Fruit fly (Drosophila melanogaster) whole organism, embryonic: ENCODE measurements around the gene rt.
A peak's percentile ranks its signal among the peaks of the same experiment; 100 is the strongest.

Experiments
- Ada2b ChIP-seq: fragments of 200-800 bp; sonication (Bioruptor generic); IDR thresholded peaks from 2 replicates; pipeline ENCODE4 v1.3.6; 2022; ENCODE audit warnings: missing biosample characterization, missing genetic modification characterization
- Atf3 ChIP-seq: fragments of 200-800 bp; sonication (Bioruptor generic); optimal IDR thresholded peaks from 3 replicates; lab custom pipeline; 2016; ENCODE audit warnings: missing biosample characterization, missing genetic modification characterization
- CG1024 ChIP-seq: fragments of 200-800 bp; sonication (Bioruptor generic); IDR thresholded peaks from 2 replicates; pipeline ENCODE4 v1.3.6; 2022; ENCODE audit warnings: missing biosample characterization, missing genetic modification characterization
- CG12391 ChIP-seq: fragments of 200-800 bp; sonication (Bioruptor generic); optimal IDR thresholded peaks from 3 replicates; lab custom pipeline; 2018; ENCODE audit warnings: missing biosample characterization, mild to moderate bottlenecking, missing genetic modification characterization, moderate library complexity
- CG12659 ChIP-seq: fragments of 200-800 bp; sonication (Bioruptor generic); optimal IDR thresholded peaks from 3 replicates; lab custom pipeline; 2017; ENCODE audit warnings: mild to moderate bottlenecking, missing biosample characterization, missing genetic modification reagents, missing genetic modification characterization
- CG14014 ChIP-seq: fragments of 200-800 bp; sonication (Bioruptor generic); IDR thresholded peaks from 2 replicates; pipeline ENCODE4 v1.3.6; 2022; ENCODE audit warnings: missing biosample characterization, missing genetic modification characterization
- CG17359 ChIP-seq: fragments of 200-800 bp; sonication (Bioruptor generic); optimal IDR thresholded peaks from 3 replicates; lab custom pipeline; 2018; ENCODE audit warnings: missing biosample characterization, mild to moderate bottlenecking, missing genetic modification characterization, moderate library complexity
- CG18599 ChIP-seq: fragments of 200-800 bp; sonication (Bioruptor generic); optimal IDR thresholded peaks from 3 replicates; lab custom pipeline; 2017; ENCODE audit warnings: missing biosample characterization, missing genetic modification characterization, mild to moderate bottlenecking, moderate library complexity, missing genetic modification reagents
- CG2116 ChIP-seq: fragments of 200-800 bp; sonication (Bioruptor generic); optimal IDR thresholded peaks from 3 replicates; lab custom pipeline; 2018; ENCODE audit warnings: missing biosample characterization, mild to moderate bottlenecking, missing genetic modification characterization
- CG32772 ChIP-seq: fragments of 200-800 bp; sonication (Bioruptor generic); IDR thresholded peaks from 2 replicates; pipeline ENCODE4 v1.3.6; 2022; ENCODE audit warnings: missing biosample characterization, missing genetic modification characterization
- CG34376 ChIP-seq: fragments of 200-800 bp; sonication (Bioruptor generic); optimal IDR thresholded peaks from 2 replicates; lab custom pipeline; 2018; ENCODE audit warnings: missing biosample characterization, mild to moderate bottlenecking, missing genetic modification characterization
- CG6175 ChIP-seq: fragments of 200-800 bp; sonication (Bioruptor generic); IDR thresholded peaks from 3 replicates; pipeline ENCODE4 v1.3.6; 2022; ENCODE audit warnings: missing biosample characterization, missing genetic modification characterization
- CG6689 ChIP-seq: fragments of 200-800 bp; sonication (Bioruptor generic); IDR thresholded peaks from 2 replicates; pipeline ENCODE4 v1.3.6; 2022; ENCODE audit warnings: missing biosample characterization, missing genetic modification characterization
- CG8388 ChIP-seq: fragments of 200-800 bp; sonication (Bioruptor generic); optimal IDR thresholded peaks from 2 replicates; lab custom pipeline; 2019; ENCODE audit warnings: missing biosample characterization, mild to moderate bottlenecking, missing genetic modification characterization, moderate library complexity
- CG9876 ChIP-seq: fragments of 200-800 bp; sonication (Bioruptor generic); optimal IDR thresholded peaks from 2 replicates; lab custom pipeline; 2016; ENCODE audit warnings: missing biosample characterization, missing genetic modification characterization
- CoRest ChIP-seq: fragments of 200-800 bp; sonication (Bioruptor generic); optimal IDR thresholded peaks from 3 replicates; lab custom pipeline; 2018; ENCODE audit warnings: missing biosample characterization, mild to moderate bottlenecking, missing genetic modification characterization, moderate library complexity
- E2f1 ChIP-seq: fragments of 200-800 bp; sonication (Bioruptor generic); IDR thresholded peaks from 2 replicates; pipeline ENCODE4 v1.3.6; 2022; ENCODE audit warnings: missing biosample characterization, missing genetic modification characterization
- Fer3 ChIP-seq: fragments of 200-800 bp; sonication (Bioruptor generic); optimal IDR thresholded peaks from 2 replicates; lab custom pipeline; 2018; ENCODE audit warnings: missing biosample characterization, mild to moderate bottlenecking, missing genetic modification characterization, moderate library complexity
- HmgD ChIP-seq: fragments of 200-800 bp; sonication (Bioruptor generic); optimal IDR thresholded peaks from 3 replicates; lab custom pipeline; 2016; ENCODE audit warnings: missing biosample characterization, missing genetic modification characterization
- Hr39 ChIP-seq: fragments of >200 bp; optimal IDR thresholded peaks from 2 replicates; lab custom pipeline; 2017
- Kr ChIP-seq: fragments of 200-800 bp; sonication (Bioruptor generic); optimal IDR thresholded peaks from 2 replicates; lab custom pipeline; 2017; ENCODE audit warnings: missing biosample characterization, mild to moderate bottlenecking, missing genetic modification characterization
- PHDP ChIP-seq: fragments of 200-800 bp; sonication (Bioruptor generic); optimal IDR thresholded peaks from 3 replicates; lab custom pipeline; 2018; ENCODE audit warnings: missing biosample characterization, mild to moderate bottlenecking, missing genetic modification characterization, moderate library complexity
- Poxn ChIP-seq: fragments of 200-800 bp; sonication (Bioruptor generic); IDR thresholded peaks from 2 replicates; pipeline ENCODE4 v1.3.6; 2022; ENCODE audit warnings: missing biosample characterization, missing genetic modification characterization
- Vsx1 ChIP-seq: fragments of 200-800 bp; sonication (Bioruptor generic); optimal IDR thresholded peaks from 2 replicates; lab custom pipeline; 2017; ENCODE audit warnings: missing biosample characterization, mild to moderate bottlenecking, missing genetic modification characterization, missing genetic modification reagents
- Xrp1 ChIP-seq: fragments of 200-800 bp; sonication (Bioruptor generic); IDR thresholded peaks from 2 replicates; pipeline ENCODE4 v1.3.6; 2022; ENCODE audit warnings: missing biosample characterization, missing genetic modification characterization
- YL-1 ChIP-seq: fragments of 200-800 bp; sonication (Bioruptor generic); optimal IDR thresholded peaks from 3 replicates; lab custom pipeline; 2017; ENCODE audit warnings: missing biosample characterization, mild to moderate bottlenecking, missing genetic modification characterization
- aop ChIP-seq: fragments of 200-800 bp; sonication (Bioruptor generic); IDR thresholded peaks from 2 replicates; pipeline ENCODE4 v1.3.6; 2022; ENCODE audit warnings: missing biosample characterization, missing genetic modification characterization
- ato ChIP-seq: fragments of 200-800 bp; sonication (Bioruptor generic); IDR thresholded peaks from 2 replicates; pipeline ENCODE4 v1.3.6; 2022; ENCODE audit warnings: missing biosample characterization, missing genetic modification characterization; ENCODE audit not compliant: partially characterized antibody
- bbx ChIP-seq: fragments of 200-800 bp; sonication (Bioruptor generic); IDR thresholded peaks from 2 replicates; pipeline ENCODE4 v1.3.6; 2022; ENCODE audit warnings: missing biosample characterization, missing genetic modification characterization; ENCODE audit not compliant: partially characterized antibody
- cwo ChIP-seq: fragments of 200-800 bp; sonication (Bioruptor generic); optimal IDR thresholded peaks from 3 replicates; lab custom pipeline; 2017; ENCODE audit warnings: missing biosample characterization, missing genetic modification characterization, mild to moderate bottlenecking, moderate library complexity, missing genetic modification reagents
- dm ChIP-seq: fragments of 200-800 bp; sonication (Bioruptor generic); optimal IDR thresholded peaks from 3 replicates; lab custom pipeline; 2016; ENCODE audit warnings: missing biosample characterization, missing genetic modification characterization
- esg ChIP-seq: fragments of 200-800 bp; sonication (Bioruptor generic); conservative IDR thresholded peaks from 2 replicates; pipeline ENCODE4 v1.3.6; 2022; ENCODE audit warnings: missing biosample characterization, missing genetic modification characterization
- klu ChIP-seq: fragments of 200-800 bp; sonication (Bioruptor generic); IDR thresholded peaks from 2 replicates; pipeline ENCODE4 v1.3.6; 2022; ENCODE audit warnings: missing biosample characterization, missing genetic modification characterization
- lab ChIP-seq: fragments of 200-800 bp; sonication (Bioruptor generic); optimal IDR thresholded peaks from 3 replicates; lab custom pipeline; 2017; ENCODE audit warnings: missing biosample characterization, missing genetic modification characterization, mild to moderate bottlenecking, moderate library complexity, missing genetic modification reagents
- nau ChIP-seq: fragments of 200-800 bp; sonication (Bioruptor generic); optimal IDR thresholded peaks from 3 replicates; lab custom pipeline; 2017; ENCODE audit warnings: missing biosample characterization, mild to moderate bottlenecking, missing genetic modification characterization, missing genetic modification reagents
- otp ChIP-seq: fragments of 200-800 bp; sonication (Bioruptor generic); IDR thresholded peaks from 3 replicates; pipeline ENCODE4, ENCODE4 v1.3.6; 2022; ENCODE audit warnings: missing biosample characterization, missing genetic modification characterization
- peb ChIP-seq: fragments of 200-800 bp; sonication (Bioruptor generic); IDR thresholded peaks from 2 replicates; pipeline ENCODE4 v1.3.6; 2022; ENCODE audit warnings: missing biosample characterization, missing genetic modification characterization
- pzg ChIP-seq: fragments of 200-800 bp; sonication (Bioruptor generic); optimal IDR thresholded peaks from 3 replicates; lab custom pipeline; 2018; ENCODE audit warnings: missing biosample characterization, mild to moderate bottlenecking, missing genetic modification characterization, moderate library complexity
- run ChIP-seq: fragments of 200-800 bp; sonication (Bioruptor generic); optimal IDR thresholded peaks from 3 replicates; lab custom pipeline; 2018; ENCODE audit warnings: missing biosample characterization, mild to moderate bottlenecking, missing genetic modification characterization
- seq ChIP-seq: fragments of 200-800 bp; sonication (Bioruptor generic); IDR thresholded peaks from 2 replicates; pipeline ENCODE4 v1.3.6; 2022; ENCODE audit warnings: missing biosample characterization, missing genetic modification characterization
- sim ChIP-seq: fragments of 200-800 bp; sonication (Bioruptor generic); IDR thresholded peaks from 2 replicates; pipeline ENCODE4 v1.3.6; 2022; ENCODE audit warnings: missing biosample characterization, missing genetic modification characterization
- slbo ChIP-seq: fragments of 200-800 bp; sonication (Bioruptor generic); IDR thresholded peaks from 2 replicates; pipeline ENCODE4 v1.3.6; 2022; ENCODE audit warnings: missing biosample characterization, missing genetic modification characterization
- tll ChIP-seq, 2 experiments: fragments of 200-800 bp in 1 of 2; fragments of >200 bp in 1 of 2; sonication (Bioruptor generic) in 1 of 2; optimal IDR thresholded peaks; 2 replicates each; lab custom pipeline; 2017 to 2019; ENCODE audit warnings: missing biosample characterization in 2 of 2, missing genetic modification characterization in 2 of 2, mild to moderate bottlenecking in 1 of 2, moderate library complexity in 1 of 2
- ttk ChIP-seq: fragments of 200-800 bp; sonication (Bioruptor generic); IDR thresholded peaks from 2 replicates; pipeline ENCODE4 v2.1.2; 2022; ENCODE audit warnings: missing biosample characterization, missing genetic modification characterization
- tup ChIP-seq: fragments of 200-800 bp; sonication (Bioruptor generic); optimal IDR thresholded peaks from 2 replicates; lab custom pipeline; 2016; ENCODE audit warnings: missing biosample characterization, mild to moderate bottlenecking, missing genetic modification characterization, moderate library complexity
- unc-4 ChIP-seq: fragments of 200-800 bp; sonication (Bioruptor generic); IDR thresholded peaks from 2 replicates; pipeline ENCODE4 v1.3.6; 2022; ENCODE audit warnings: missing biosample characterization, missing genetic modification characterization; ENCODE audit not compliant: partially characterized antibody
- unpg ChIP-seq: fragments of 200-800 bp; sonication (Bioruptor generic); optimal IDR thresholded peaks from 3 replicates; lab custom pipeline; 2018; ENCODE audit warnings: missing biosample characterization, mild to moderate bottlenecking, missing genetic modification characterization, moderate library complexity
- vfl ChIP-seq: fragments of 200-800 bp; sonication (Bioruptor generic); optimal IDR thresholded peaks from 2 replicates; lab custom pipeline; 2016; ENCODE audit warnings: missing biosample characterization, missing genetic modification characterization

rt gene

DNA sequence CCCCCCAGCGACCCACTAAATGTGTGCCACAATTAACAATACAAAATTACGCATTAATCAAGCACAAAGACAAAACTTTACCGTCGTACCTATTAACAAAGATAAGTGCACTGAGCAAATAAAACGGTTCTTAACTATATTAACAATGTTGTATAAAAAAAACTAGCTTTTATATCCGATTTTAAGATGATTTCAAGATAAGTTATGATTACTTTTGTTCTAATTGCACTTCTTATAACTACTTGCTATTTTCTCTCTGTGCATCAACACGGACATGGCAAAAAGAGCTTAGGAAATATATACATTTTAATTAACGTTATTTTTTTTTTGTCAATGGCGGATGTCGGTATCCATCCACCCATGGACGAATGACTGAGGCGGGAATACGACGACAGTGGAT, 51.4 kb downstream of the rt start (continued):
- TF ChIP-seq CG8388 (GFP tag; lab: Kevin White, UChicago) (peak; percentile 14), CG32772 (GFP tag; lab: Robert Waterston, UW) (0 out of 2 replicates have a peak, but pooled peaks have one; percentile 26), CG9876 (no peak), CG12391 (tag; lab: Kevin White, UChicago) (peak; percentile 19), ttk (GFP tag; lab: Robert Waterston, UW) (0 out of 2 replicates have a peak, but pooled peaks have one; percentile 7), Hr39 (lab: Kevin White, UChicago) (no peak), cwo (GFP tag; lab: Kevin White, UChicago) (peak; percentile 2), slbo (GFP tag; lab: Robert Waterston, UW) (peak; percentile 49; the same call in 1 of the 2 replicates), Fer3 (tag; lab: Kevin White, UChicago) (peak; percentile 22), Poxn (no peak), CG12659 (GFP tag; lab: Kevin White, UChicago) (no peak), seq (GFP tag; lab: Robert Waterston, UW) (peak; percentile 56; the same call in 1 of the 2 replicates), bbx (no peak), CG17359 (peak; percentile 20), Vsx1 (peak; percentile 15), CG6689 (peak; percentile 34; the same call in 1 of the 2 replicates), otp (GFP tag; lab: Robert Waterston, UW) (0 out of 3 replicates have a peak, but pooled peaks have one; percentile 19), lab (GFP tag; lab: Kevin White, UChicago) (peak; percentile 37), unc-4 (GFP tag; lab: Robert Waterston, UW) (no peak)

DNA sequence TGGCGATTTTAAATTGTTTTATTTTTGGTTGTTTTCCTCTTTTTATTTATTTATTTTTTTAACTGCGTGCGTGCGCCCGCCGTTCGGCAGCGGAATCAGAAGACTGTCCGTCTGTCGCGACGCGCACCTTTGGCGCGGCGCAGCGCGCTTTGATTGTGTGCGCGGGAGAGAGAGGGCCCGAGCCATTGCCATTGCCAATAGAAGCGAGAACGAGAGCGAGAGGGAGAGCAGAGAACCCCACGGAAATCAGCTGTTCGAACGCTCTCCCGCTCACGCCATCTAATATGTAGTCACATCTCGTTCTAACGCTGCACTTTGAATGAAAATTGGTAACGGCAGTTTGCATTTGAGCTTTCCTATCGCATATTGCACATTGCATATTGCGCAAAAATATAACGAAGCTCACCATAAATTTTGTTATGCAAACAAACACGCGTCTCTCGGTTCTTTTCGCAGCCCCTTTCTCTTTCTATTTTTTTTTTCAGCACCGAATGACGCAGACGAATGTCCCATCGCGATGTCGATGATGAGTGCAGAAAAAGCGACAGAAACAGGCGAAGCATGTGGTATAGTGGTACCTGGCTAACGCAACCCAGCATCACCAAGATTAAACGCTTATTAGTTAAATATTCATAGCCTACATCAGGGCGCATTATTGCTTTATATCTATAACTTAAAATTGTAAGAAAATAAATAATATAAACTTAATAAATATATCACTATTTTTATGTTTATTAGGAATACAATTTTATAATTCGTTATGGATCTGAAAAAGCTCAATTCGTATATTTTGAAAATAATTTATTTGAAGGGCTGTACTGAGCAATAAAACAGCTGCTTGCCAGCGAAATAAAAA, 53.0 kb downstream of the rt start:
- no peak for TF ChIP-seq HmgD (GFP tag; lab: Kevin White, UChicago)
- no peak for TF ChIP-seq CG6175 (GFP tag; lab: Robert Waterston, UW)
- no peak for TF ChIP-seq peb
- no peak for TF ChIP-seq nau (GFP tag; lab: Kevin White, UChicago)
- TF ChIP-seq E2f1 (GFP tag; lab: Robert Waterston, UW): no peak
- TF ChIP-seq pzg (GFP tag; lab: Kevin White, UChicago): no peak
- no peak for TF ChIP-seq CG18599 (GFP tag; lab: Kevin White, UChicago)
- no peak for TF ChIP-seq klu (GFP tag; lab: Robert Waterston, UW)
- peak; percentile 54 for TF ChIP-seq CoRest (tag; lab: Kevin White, UChicago)
- TF ChIP-seq CG14014 (GFP tag; lab: Robert Waterston, UW): peak; percentile 14; the same call in 1 of the 2 replicates
- no peak for TF ChIP-seq CG2116 (GFP tag; lab: Kevin White, UChicago)
- TF ChIP-seq Atf3: no peak
- no peak for TF ChIP-seq Kr (GFP tag; lab: Kevin White, UChicago)
- TF ChIP-seq sim (GFP tag; lab: Robert Waterston, UW): no peak
- TF ChIP-seq PHDP (tag; lab: Kevin White, UChicago): peak; percentile 49
- TF ChIP-seq CG1024: no peak
- no peak for TF ChIP-seq vfl
- no peak for TF ChIP-seq Ada2b (GFP tag; lab: Robert Waterston, UW)
- no peak for TF ChIP-seq unpg (GFP tag; lab: Kevin White, UChicago)
- TF ChIP-seq YL-1: no peak
- no peak for TF ChIP-seq tll (GFP tag; optimal IDR thresholded peaks at IDR 0.05; lab: Kevin White, UChicago)
- no peak for TF ChIP-seq dm (GFP tag; lab: Kevin White, UChicago)
- TF ChIP-seq Xrp1 (GFP tag; lab: Robert Waterston, UW): no peak
- TF ChIP-seq ato: no peak
- TF ChIP-seq aop (GFP tag; lab: Robert Waterston, UW): no peak
- TF ChIP-seq CG34376 (GFP tag; lab: Kevin White, UChicago): peak; percentile 30
- no peak for TF ChIP-seq run (tag; lab: Kevin White, UChicago)
- TF ChIP-seq tup (GFP tag; lab: Kevin White, UChicago): no peak
- TF ChIP-seq esg (GFP tag; lab: Robert Waterston, UW): 0 out of 2 replicates have a peak, but pooled peaks have one; percentile 13
- TF ChIP-seq CG6689: no peak
